Worm (Caenorhabditis elegans) whole organism, young adult: ENCODE data around the gene myo-3.

Source experiments
- F57C9.4 ChIP-seq: sonication (generic microtip); optimal IDR thresholded peaks from 2 replicates; lab custom pipeline; 2017; ENCODE audit warnings: mild to moderate bottlenecking, missing genetic modification characterization, missing compliant biosample characterization
- T07F8.4 ChIP-seq: sonication (generic microtip); optimal IDR thresholded peaks from 2 replicates; lab custom pipeline; 2016; ENCODE audit warnings: mild to moderate bottlenecking, missing genetic modification characterization, moderate library complexity, missing compliant biosample characterization
- athp-1 ChIP-seq: sonication (generic microtip); optimal IDR thresholded peaks from 2 replicates; lab custom pipeline; 2017; ENCODE audit warnings: mild to moderate bottlenecking, missing genetic modification characterization, missing compliant biosample characterization
- attf-5 ChIP-seq: fragments of 200-800 bp; sonication (Bioruptor generic); optimal IDR thresholded peaks from 2 replicates; lab custom pipeline; 2018; ENCODE audit warnings: mild to moderate bottlenecking, missing genetic modification characterization, missing compliant biosample characterization
- ceh-79 ChIP-seq: sonication (generic microtip); optimal IDR thresholded peaks from 2 replicates; lab custom pipeline; 2017; ENCODE audit warnings: mild to moderate bottlenecking, missing genetic modification characterization, missing compliant biosample characterization
- chd-7 ChIP-seq: sonication (generic microtip); optimal IDR thresholded peaks from 2 replicates; lab custom pipeline; 2016; ENCODE audit warnings: mild to moderate bottlenecking, missing genetic modification characterization, moderate library complexity, missing compliant biosample characterization
- gei-17 ChIP-seq: fragments of 200-800 bp; sonication (Bioruptor generic); optimal IDR thresholded peaks from 2 replicates; lab custom pipeline; 2018; ENCODE audit warnings: mild to moderate bottlenecking, missing genetic modification characterization, missing compliant biosample characterization
- let-607 ChIP-seq, 2 experiments: fragments of 200-800 bp in 1 of 2; sonication (Bioruptor generic) in 1 of 2; sonication (generic microtip) in 1 of 2; optimal IDR thresholded peaks; 2 replicates each; lab custom pipeline; 2016 to 2018; ENCODE audit warnings: mild to moderate bottlenecking in 2 of 2, missing compliant biosample characterization in 2 of 2, missing genetic modification characterization in 2 of 2, moderate library complexity in 2 of 2, missing genotype in 1 of 2
- lin-40 ChIP-seq: sonication (generic microtip); optimal IDR thresholded peaks from 2 replicates; lab custom pipeline; 2016; ENCODE audit warnings: missing genetic modification characterization, mild to moderate bottlenecking, missing compliant biosample characterization, missing genotype, missing genetic modification reagents
- mel-28 ChIP-seq: sonication (generic microtip); optimal IDR thresholded peaks from 2 replicates; lab custom pipeline; 2016; ENCODE audit warnings: borderline replicate concordance, mild to moderate bottlenecking, missing genetic modification characterization, missing compliant biosample characterization
- sdz-38 ChIP-seq: sonication (generic microtip); optimal IDR thresholded peaks from 2 replicates; lab custom pipeline; 2016; ENCODE audit warnings: missing genotype, missing genetic modification characterization, missing compliant biosample characterization
- ztf-26 ChIP-seq: sonication (generic microtip); optimal IDR thresholded peaks from 2 replicates; lab custom pipeline; 2017; ENCODE audit warnings: missing genetic modification characterization, missing compliant biosample characterization

ce11 chrV:12233425-12233824, 718 bp downstream of the myo-3 start:
- no peak for TF ChIP-seq let-607 (tag; optimal IDR thresholded peaks at IDR 0.05; lab: Kevin White, UChicago)
- TF ChIP-seq ztf-26 (tag; lab: Kevin White, UChicago) = no peak
- TF ChIP-seq lin-40 (tag; lab: Kevin White, UChicago) = no peak
- TF ChIP-seq ceh-79 (tag; lab: Kevin White, UChicago) = no peak
- no peak for TF ChIP-seq attf-5 (GFP tag; lab: Kevin White, UChicago)
- no peak for TF ChIP-seq chd-7
- TF ChIP-seq athp-1 (tag; lab: Kevin White, UChicago) = no peak
- no peak for TF ChIP-seq gei-17
- TF ChIP-seq sdz-38 (tag; lab: Kevin White, UChicago) = no peak
- no peak for TF ChIP-seq F57C9.4 (tag; lab: Kevin White, UChicago)
- TF ChIP-seq mel-28 (tag; lab: Kevin White, UChicago) = no peak
- TF ChIP-seq T07F8.4 (tag; lab: Kevin White, UChicago) = no peak
